Worm (Caenorhabditis elegans): ENCODE results near the gene Y82E9BR.18.

The Y82E9BR.18 gene

DNA sequence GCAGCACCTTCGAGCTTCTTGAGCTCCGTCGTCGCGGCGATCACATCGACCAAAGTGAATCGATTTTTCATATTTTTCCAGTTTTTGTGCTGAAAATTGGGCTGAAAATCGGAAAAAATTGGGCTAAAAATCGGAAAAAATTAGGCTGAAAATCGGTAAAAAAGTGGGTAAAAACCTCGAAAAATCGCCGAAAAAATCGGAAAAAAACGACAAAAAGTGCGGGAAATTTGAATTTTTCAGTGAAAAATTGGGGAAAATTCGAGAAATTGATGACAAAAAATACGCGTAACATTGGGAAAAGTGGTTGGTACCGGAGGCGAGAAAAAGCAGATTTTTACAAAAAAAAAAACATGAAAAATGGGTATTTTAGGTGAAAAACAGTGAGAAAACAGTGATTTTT lies at the start of gene Y82E9BR.18:
Gene Y82E9BR.18, minus strand, starts transcription at position 101 of the 400 bp plus-strand sequence.
- TF ChIP-seq egrh-3 (GFP tag; IDR thresholded peaks at IDR 0.05) = no peak
- TF ChIP-seq Y95B8A.8 (GFP tag; IDR thresholded peaks at IDR 0.05) = no peak
- TF ChIP-seq Y56A3A.18 (GFP tag; IDR thresholded peaks at IDR 0.05) = no peak

DNA sequence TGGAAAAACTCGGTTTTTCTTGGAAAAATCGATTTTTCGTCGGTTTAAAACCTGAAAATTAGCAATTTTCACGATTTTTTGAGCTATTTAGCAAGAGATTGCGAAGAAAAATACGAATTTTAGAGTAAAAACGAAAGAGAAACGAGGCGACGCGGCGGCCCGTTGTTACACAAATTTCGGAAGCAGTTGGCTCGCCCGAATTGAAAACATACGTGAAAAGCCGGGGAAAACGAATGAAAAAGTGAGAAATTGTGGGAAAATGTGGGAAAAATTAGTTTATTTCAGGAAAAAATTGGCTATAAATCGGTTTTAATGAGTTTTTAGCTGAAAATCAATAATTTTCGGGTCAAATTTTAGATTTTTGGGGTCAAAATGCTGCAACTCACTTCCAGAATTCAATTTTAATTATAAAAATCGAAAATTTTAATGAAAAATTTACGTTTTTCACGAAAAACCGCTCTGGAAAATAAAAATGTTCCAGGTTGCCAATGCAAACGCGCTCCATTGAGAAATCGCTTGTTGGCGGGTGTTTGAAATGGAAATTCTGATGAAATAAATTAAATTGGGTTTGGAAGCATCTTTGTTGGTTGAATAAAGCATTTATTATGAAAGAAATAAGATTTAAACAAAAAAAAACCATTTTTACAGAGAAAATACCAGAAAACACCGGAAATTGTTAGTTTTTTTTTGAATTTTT lies 49.6 kb upstream of the Y82E9BR.18 start, which contains the start of gene snf-6:
Gene snf-6, minus strand, starts transcription at position 51 of the 697 bp plus-strand sequence.
- TF ChIP-seq fkh-3 (tag; optimal IDR thresholded peaks at IDR 0.05) = no peak
- 0 out of 2 replicates have a peak, but pooled peaks have one; percentile 12 for TF ChIP-seq nfyb-1 (GFP tag; IDR thresholded peaks at IDR 0.05)
- peak; percentile 24; the same call in 1 of the 2 replicates for TF ChIP-seq F33H1.4 (GFP tag; IDR thresholded peaks at IDR 0.05)
- no peak for TF ChIP-seq pha-4 (tag; optimal IDR thresholded peaks at IDR 0.05)
- no peak for TF ChIP-seq B0035.1 (tag; optimal IDR thresholded peaks at IDR 0.05)
- no peak for TF ChIP-seq repo-1 (tag; optimal IDR thresholded peaks at IDR 0.05)
- no peak for TF ChIP-seq gei-17 (GFP tag; optimal IDR thresholded peaks at IDR 0.05)
- TF ChIP-seq lin-40 (tag; optimal IDR thresholded peaks at IDR 0.05) = peak; percentile 31
- no peak for TF ChIP-seq sptf-2 (GFP tag; optimal IDR thresholded peaks at IDR 0.05)
- TF ChIP-seq cebp-1 (GFP tag; IDR thresholded peaks at IDR 0.05) = 0 out of 2 replicates have a peak, but pooled peaks have one; percentile 13
- TF ChIP-seq cebp-1 (tag; optimal IDR thresholded peaks at IDR 0.05) = peak; percentile 72
- no peak for TF ChIP-seq athp-1 (tag; optimal IDR thresholded peaks at IDR 0.05)
- no peak for TF ChIP-seq rec-8 (tag; optimal IDR thresholded peaks at IDR 0.05)
- TF ChIP-seq efl-1 (GFP tag; optimal IDR thresholded peaks at IDR 0.05) = peak; percentile 77
- no peak for TF ChIP-seq let-526 (GFP tag; IDR thresholded peaks at IDR 0.05)
- 0 out of 2 replicates have a peak, but pooled peaks have one; percentile 19 for TF ChIP-seq ceh-91 (GFP tag; IDR thresholded peaks at IDR 0.05)
- TF ChIP-seq dpl-1 (GFP tag; optimal IDR thresholded peaks at IDR 0.05) = peak; percentile 54
- no peak for TF ChIP-seq hsf-1 (GFP tag; IDR thresholded peaks at IDR 0.05)
- TF ChIP-seq mcd-1 (GFP tag; IDR thresholded peaks at IDR 0.05) = peak; percentile 94
- TF ChIP-seq ztf-3 (GFP tag; optimal IDR thresholded peaks at IDR 0.05) = no peak
- no peak for TF ChIP-seq ama-1 (optimal IDR thresholded peaks at IDR 0.05)
- no peak for TF ChIP-seq ama-1 (GFP tag; optimal IDR thresholded peaks at IDR 0.05)
- TF ChIP-seq lir-1 (GFP tag; conservative IDR thresholded peaks at IDR 0.05) = no peak
- peak; percentile 94 for TF ChIP-seq lin-54 (GFP tag; optimal IDR thresholded peaks at IDR 0.05)
- TF ChIP-seq hmg-20 (GFP tag; IDR thresholded peaks at IDR 0.05) = no peak
- TF ChIP-seq hmg-1.2 (GFP tag; IDR thresholded peaks at IDR 0.05) = peak; percentile 8; the same call in 1 of the 2 replicates
- no peak for TF ChIP-seq Y53F4B.3 (GFP tag; IDR thresholded peaks at IDR 0.05)
- peak; percentile 41 for TF ChIP-seq F23B12.7 (tag; optimal IDR thresholded peaks at IDR 0.05; ENCODE audit: insufficient read depth)
- no peak for TF ChIP-seq ztf-22 (GFP tag; optimal IDR thresholded peaks at IDR 0.05)
- peak in 2 of 3 experiments; percentile 52 to 92 for TF ChIP-seq lin-35 (GFP tag; optimal IDR thresholded peaks at IDR 0.05)

DNA sequence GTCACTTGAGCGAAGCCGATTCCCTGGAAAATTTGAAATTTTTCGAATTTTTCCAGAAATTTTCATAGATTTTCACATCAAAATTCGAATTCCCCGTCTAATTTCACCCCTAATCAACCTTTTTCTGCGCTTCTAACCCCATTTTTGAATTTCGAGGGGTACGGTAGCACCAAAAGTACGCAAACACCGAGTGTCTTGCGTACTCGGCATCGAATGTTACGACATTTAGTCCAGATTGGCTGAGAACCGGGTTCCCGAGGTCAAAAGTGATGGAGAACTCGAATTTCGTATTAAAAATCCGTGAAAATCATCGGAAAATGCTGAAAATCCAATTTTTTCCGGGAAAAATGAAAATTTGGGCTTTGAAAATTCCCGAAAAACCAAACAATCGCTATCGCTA lies 45.1 kb upstream of the Y82E9BR.18 start:
- no peak for TF ChIP-seq Y53F4B.3 (GFP tag; IDR thresholded peaks at IDR 0.05)
- TF ChIP-seq rcor-1 (GFP tag; IDR thresholded peaks at IDR 0.05) = no peak
- TF ChIP-seq efl-1 (GFP tag; optimal IDR thresholded peaks at IDR 0.05) = no peak
- no peak for TF ChIP-seq madf-6 (GFP tag; IDR thresholded peaks at IDR 0.05)
- TF ChIP-seq nhr-179 (tag; optimal IDR thresholded peaks at IDR 0.05) = no peak
- no peak for TF ChIP-seq bed-2 (GFP tag; IDR thresholded peaks at IDR 0.05)
- no peak for TF ChIP-seq pha-4 (tag; optimal IDR thresholded peaks at IDR 0.05)
- TF ChIP-seq mcd-1 (GFP tag; IDR thresholded peaks at IDR 0.05) = no peak
- no peak for TF ChIP-seq Y56A3A.18 (GFP tag; IDR thresholded peaks at IDR 0.05)
- TF ChIP-seq madf-8 (GFP tag; conservative IDR thresholded peaks at IDR 0.05) = no peak
- no peak for TF ChIP-seq snpc-4 (GFP tag; optimal IDR thresholded peaks at IDR 0.05)
- TF ChIP-seq snpc-4 (tag; optimal IDR thresholded peaks at IDR 0.05) = no peak
- no peak for TF ChIP-seq ztf-26 (tag; optimal IDR thresholded peaks at IDR 0.05)
- no peak for TF ChIP-seq attf-5 (GFP tag; optimal IDR thresholded peaks at IDR 0.05)

Measured in whole organism, young adult.